Fruit fly (Drosophila melanogaster) whole organism, embryonic: ENCODE data around the gene Pax.

Experiments used
- ATbp ChIP-seq: fragments of 200-800 bp; sonication (Bioruptor generic); optimal IDR thresholded peaks from 2 replicates; lab custom pipeline; 2017; ENCODE audit warnings: missing biosample characterization, mild to moderate bottlenecking, missing genetic modification characterization, missing genetic modification reagents
- CG10209 ChIP-seq: fragments of 200-800 bp; sonication (Bioruptor generic); optimal IDR thresholded peaks from 3 replicates; lab custom pipeline; 2017; ENCODE audit warnings: missing biosample characterization, mild to moderate bottlenecking, missing genetic modification characterization, missing genetic modification reagents
- CG10959 ChIP-seq: fragments of 200-800 bp; sonication (Bioruptor generic); IDR thresholded peaks from 2 replicates; pipeline ENCODE4 v1.3.6; 2022; ENCODE audit warnings: missing biosample characterization, missing genetic modification characterization
- CG13123 ChIP-seq: fragments of 200-800 bp; sonication (Bioruptor generic); optimal IDR thresholded peaks from 2 replicates; lab custom pipeline; 2016; ENCODE audit warnings: missing biosample characterization, missing genetic modification characterization
- CG14860 ChIP-seq: fragments of 200-800 bp; sonication (Bioruptor generic); IDR thresholded peaks from 3 replicates; pipeline ENCODE4 v1.3.6; 2022; ENCODE audit warnings: missing biosample characterization, missing genetic modification characterization; ENCODE audit not compliant: partially characterized antibody
- CG15269 ChIP-seq: fragments of 200-800 bp; sonication (Bioruptor generic); optimal IDR thresholded peaks from 2 replicates; lab custom pipeline; 2018; ENCODE audit warnings: missing biosample characterization, mild to moderate bottlenecking, missing genetic modification characterization, moderate library complexity
- CG30020 ChIP-seq: fragments of 200-800 bp; optimal IDR thresholded peaks from 2 replicates; lab custom pipeline; 2019; ENCODE audit warnings: missing biosample characterization, mild to moderate bottlenecking, missing genetic modification characterization, moderate library complexity
- CG3065 ChIP-seq: fragments of 200-800 bp; sonication (Bioruptor generic); optimal IDR thresholded peaks from 2 replicates; lab custom pipeline; 2016; ENCODE audit warnings: missing biosample characterization, missing genetic modification characterization
- CG32532 ChIP-seq: fragments of 200-800 bp; sonication (Bioruptor generic); IDR thresholded peaks from 2 replicates; pipeline ENCODE4 v1.3.6; 2022; ENCODE audit warnings: missing biosample characterization, missing genetic modification characterization
- CG3407 ChIP-seq: fragments of 200-800 bp; sonication (Bioruptor generic); optimal IDR thresholded peaks from 2 replicates; lab custom pipeline; 2018; ENCODE audit warnings: missing biosample characterization, mild to moderate bottlenecking, missing genetic modification characterization
- CG34422 ChIP-seq: fragments of 200-800 bp; sonication (Bioruptor generic); IDR thresholded peaks from 3 replicates; pipeline ENCODE4 v1.3.6; 2022; ENCODE audit warnings: missing biosample characterization, missing genetic modification characterization
- CG4328 ChIP-seq: fragments of 200-800 bp; sonication (Bioruptor generic); optimal IDR thresholded peaks from 3 replicates; lab custom pipeline; 2017; ENCODE audit warnings: missing biosample characterization, missing genetic modification reagents, missing genetic modification characterization
- CG6765 ChIP-seq: fragments of 200-800 bp; sonication (Bioruptor generic); optimal IDR thresholded peaks from 3 replicates; lab custom pipeline; 2017; ENCODE audit warnings: missing biosample characterization, mild to moderate bottlenecking, missing genetic modification characterization
- CG8765 ChIP-seq: fragments of 200-800 bp; sonication (Bioruptor generic); IDR thresholded peaks from 2 replicates; pipeline ENCODE4 v1.3.6; 2022; ENCODE audit warnings: missing biosample characterization, missing genetic modification characterization
- Camta ChIP-seq: fragments of 200-800 bp; sonication (Bioruptor generic); optimal IDR thresholded peaks from 2 replicates; lab custom pipeline; 2016; ENCODE audit warnings: missing biosample characterization, missing genetic modification characterization
- D19B ChIP-seq: fragments of 200-800 bp; sonication (Bioruptor generic); optimal IDR thresholded peaks from 2 replicates; lab custom pipeline; 2017; ENCODE audit warnings: missing biosample characterization, mild to moderate bottlenecking, missing genetic modification characterization
- Dbx ChIP-seq: fragments of 200-800 bp; sonication (Bioruptor generic); IDR thresholded peaks from 3 replicates; pipeline ENCODE4 v1.3.6; 2022; ENCODE audit warnings: missing biosample characterization, missing genetic modification characterization
- Dfd ChIP-seq, 2 experiments: fragments of >200 bp; optimal IDR thresholded peaks; 2 replicates each; lab custom pipeline; 2017; ENCODE audit warnings: missing biosample characterization in 2 of 2, missing genetic modification characterization in 2 of 2
- Doc3 ChIP-seq: fragments of 200-800 bp; sonication (Bioruptor generic); IDR thresholded peaks from 3 replicates; pipeline ENCODE4 v1.3.6; 2022; ENCODE audit warnings: missing biosample characterization, missing genetic modification characterization; ENCODE audit not compliant: partially characterized antibody
- Drgx ChIP-seq: fragments of 200-800 bp; sonication (Bioruptor generic); IDR thresholded peaks from 2 replicates; pipeline ENCODE4 v1.3.6; 2022; ENCODE audit warnings: missing biosample characterization, missing genetic modification characterization
- Ets65A ChIP-seq: fragments of 200-800 bp; sonication (Bioruptor generic); peaks from one replicate; lab custom pipeline; 2016; ENCODE audit warnings: missing biosample characterization, missing genetic modification characterization
- H2.0 ChIP-seq: fragments of 200-800 bp; sonication (Bioruptor generic); IDR thresholded peaks from 2 replicates; pipeline ENCODE4 v1.3.6; 2022; ENCODE audit warnings: missing biosample characterization, missing genetic modification characterization
- Hmr ChIP-seq: fragments of 200-800 bp; sonication (Bioruptor generic); optimal IDR thresholded peaks from 3 replicates; lab custom pipeline; 2017; ENCODE audit warnings: mild to moderate bottlenecking, missing biosample characterization, missing genetic modification reagents, missing genetic modification characterization
- Hr3 ChIP-seq: fragments of 200-800 bp; sonication (Bioruptor generic); optimal IDR thresholded peaks from 3 replicates; lab custom pipeline; 2016; ENCODE audit warnings: missing biosample characterization, missing genetic modification characterization
- Mes4 ChIP-seq: fragments of 200-800 bp; sonication (Bioruptor generic); optimal IDR thresholded peaks from 2 replicates; lab custom pipeline; 2016; ENCODE audit warnings: missing biosample characterization, missing genetic modification characterization
- NC2β ChIP-seq: fragments of 200-800 bp; sonication (Bioruptor generic); optimal IDR thresholded peaks from 2 replicates; lab custom pipeline; 2016; ENCODE audit warnings: missing biosample characterization, missing genetic modification characterization
- Ptx1 ChIP-seq: fragments of 200-800 bp; sonication (Bioruptor generic); IDR thresholded peaks from 2 replicates; pipeline ENCODE4 v1.3.6; 2022; ENCODE audit warnings: missing biosample characterization, missing genetic modification characterization
- Sin3A ChIP-seq: fragments of >200 bp; optimal IDR thresholded peaks from 2 replicates; lab custom pipeline; 2018
- Sox102F ChIP-seq: fragments of 200-800 bp; sonication (Bioruptor generic); optimal IDR thresholded peaks from 2 replicates; lab custom pipeline; 2018; ENCODE audit warnings: missing biosample characterization, mild to moderate bottlenecking, missing genetic modification characterization, moderate library complexity
- YL-1 ChIP-seq: fragments of 200-800 bp; sonication (Bioruptor generic); optimal IDR thresholded peaks from 3 replicates; lab custom pipeline; 2017; ENCODE audit warnings: missing biosample characterization, mild to moderate bottlenecking, missing genetic modification characterization
- az2 ChIP-seq: fragments of 200-800 bp; sonication (Bioruptor generic); optimal IDR thresholded peaks from 3 replicates; lab custom pipeline; 2016; ENCODE audit warnings: missing biosample characterization, missing genetic modification characterization
- cwo ChIP-seq: fragments of 200-800 bp; sonication (Bioruptor generic); optimal IDR thresholded peaks from 3 replicates; lab custom pipeline; 2017; ENCODE audit warnings: missing biosample characterization, missing genetic modification characterization, mild to moderate bottlenecking, moderate library complexity, missing genetic modification reagents
- dimm ChIP-seq: fragments of 200-800 bp; sonication (Bioruptor generic); IDR thresholded peaks from 2 replicates; pipeline ENCODE4 v1.3.6; 2022; ENCODE audit warnings: missing biosample characterization, missing genetic modification characterization
- ems ChIP-seq: fragments of 200-800 bp; sonication (Bioruptor generic); optimal IDR thresholded peaks from 3 replicates; lab custom pipeline; 2016; ENCODE audit warnings: missing biosample characterization, missing genetic modification characterization
- gcm ChIP-seq: fragments of 200-800 bp; sonication (Bioruptor generic); optimal IDR thresholded peaks from 2 replicates; lab custom pipeline; 2019; ENCODE audit warnings: missing biosample characterization, mild to moderate bottlenecking, missing genetic modification characterization, moderate library complexity
- grn ChIP-seq: fragments of 200-800 bp; sonication (Bioruptor generic); optimal IDR thresholded peaks from 3 replicates; lab custom pipeline; 2017; ENCODE audit warnings: missing biosample characterization, missing genetic modification characterization
- hkb ChIP-seq, 2 experiments: fragments of 200-800 bp in 1 of 2; fragments of >200 bp in 1 of 2; sonication (Bioruptor generic) in 1 of 2; IDR thresholded peaks in 1 of 2; optimal IDR thresholded peaks in 1 of 2; 2 replicates each; pipeline versions ENCODE4 v1.3.6 to Lab custom; 2017 to 2022; ENCODE audit warnings: missing biosample characterization in 1 of 2, missing genetic modification characterization in 1 of 2
- ind ChIP-seq: fragments of 200-800 bp; sonication (Bioruptor generic); optimal IDR thresholded peaks from 3 replicates; lab custom pipeline; 2016; ENCODE audit warnings: missing biosample characterization, missing genetic modification characterization
- jigr1 ChIP-seq: fragments of 200-800 bp; sonication (Bioruptor generic); IDR thresholded peaks from 3 replicates; pipeline ENCODE4 v1.3.6; 2022; ENCODE audit warnings: missing biosample characterization, missing genetic modification characterization
- lola ChIP-seq, 3 experiments: fragments of >200 bp in 2 of 3; fragments of 200-800 bp in 1 of 3; sonication (Bioruptor generic) in 1 of 3; optimal IDR thresholded peaks; 2 replicates each; lab custom pipeline; 2017 to 2019; ENCODE audit warnings: missing biosample characterization in 3 of 3, missing genetic modification characterization in 3 of 3, mild to moderate bottlenecking in 1 of 3, moderate library complexity in 1 of 3
- nerfin-1 ChIP-seq: fragments of 200-800 bp; sonication (Bioruptor generic); optimal IDR thresholded peaks from 3 replicates; lab custom pipeline; 2019; ENCODE audit warnings: missing biosample characterization, mild to moderate bottlenecking, missing genetic modification characterization, moderate library complexity
- peb ChIP-seq: fragments of 200-800 bp; sonication (Bioruptor generic); IDR thresholded peaks from 2 replicates; pipeline ENCODE4 v1.3.6; 2022; ENCODE audit warnings: missing biosample characterization, missing genetic modification characterization
- ro ChIP-seq: fragments of 200-800 bp; sonication (Bioruptor generic); IDR thresholded peaks from 2 replicates; pipeline ENCODE4 v1.3.6; 2022; ENCODE audit warnings: missing biosample characterization, missing genetic modification characterization
- scrt ChIP-seq: fragments of 200-800 bp; sonication (Bioruptor generic); optimal IDR thresholded peaks from 2 replicates; lab custom pipeline; 2018; ENCODE audit warnings: missing biosample characterization, mild to moderate bottlenecking, missing genetic modification characterization, moderate library complexity
- sima ChIP-seq: fragments of 200-800 bp; sonication (Bioruptor generic); optimal IDR thresholded peaks from 2 replicates; lab custom pipeline; 2016; ENCODE audit warnings: missing biosample characterization, missing genetic modification characterization
- tll ChIP-seq, 2 experiments: fragments of 200-800 bp in 1 of 2; fragments of >200 bp in 1 of 2; sonication (Bioruptor generic) in 1 of 2; optimal IDR thresholded peaks; 2 replicates each; lab custom pipeline; 2017 to 2019; ENCODE audit warnings: missing biosample characterization in 2 of 2, missing genetic modification characterization in 2 of 2, mild to moderate bottlenecking in 1 of 2, moderate library complexity in 1 of 2
- trem ChIP-seq: fragments of 200-800 bp; optimal IDR thresholded peaks from 3 replicates; lab custom pipeline; 2019; ENCODE audit warnings: missing biosample characterization, mild to moderate bottlenecking, missing genetic modification characterization, moderate library complexity
- zen ChIP-seq: fragments of 200-800 bp; sonication (Bioruptor generic); optimal IDR thresholded peaks from 3 replicates; lab custom pipeline; 2018; ENCODE audit warnings: missing biosample characterization, mild to moderate bottlenecking, missing genetic modification characterization, moderate library complexity

Pax gene

dm6 chr2L:19377129-19378083 is 49.0 kb downstream of the Pax start (continued):
- TF ChIP-seq lola (GFP tag; optimal IDR thresholded peaks at IDR 0.05; lab: Kevin White, UChicago) (peak in 1 of 3 experiments; percentile 68), jigr1 (GFP tag; lab: Robert Waterston, UW) (no peak), CG10209 (peak; percentile 44), sima (GFP tag; lab: Kevin White, UChicago) (no peak), CG8765 (GFP tag; lab: Robert Waterston, UW) (peak; percentile 84), trem (tag; lab: Kevin White, UChicago) (peak; percentile 49), CG3407 (GFP tag; lab: Kevin White, UChicago) (peak; percentile 16), CG4328 (GFP tag; lab: Kevin White, UChicago) (no peak), Ptx1 (GFP tag; lab: Robert Waterston, UW) (peak; percentile 36; the same call in 1 of the 2 replicates), grn (GFP tag; lab: Kevin White, UChicago) (no peak), ind (GFP tag; lab: Kevin White, UChicago) (peak; percentile 35), Mes4 (GFP tag; lab: Kevin White, UChicago) (peak; percentile 29), tll (GFP tag; optimal IDR thresholded peaks at IDR 0.05; lab: Kevin White, UChicago) (no peak), scrt (GFP tag; lab: Kevin White, UChicago) (peak; percentile 37), Ets65A (GFP tag; lab: Kevin White, UChicago) (peak; percentile 60), Camta (GFP tag; lab: Kevin White, UChicago) (peak; percentile 23), CG32532 (GFP tag; lab: Robert Waterston, UW) (no peak), H2.0 (GFP tag; lab: Robert Waterston, UW) (peak; percentile 48), Drgx (GFP tag; lab: Robert Waterston, UW) (no peak), Hr3 (GFP tag; lab: Kevin White, UChicago) (peak; percentile 35), CG15269 (tag; lab: Kevin White, UChicago) (peak; percentile 23), CG10959 (no peak), Doc3 (no peak), nerfin-1 (tag; lab: Kevin White, UChicago) (peak; percentile 73), peb (GFP tag; lab: Robert Waterston, UW) (no peak), CG6765 (GFP tag; lab: Kevin White, UChicago) (no peak), ems (GFP tag; lab: Kevin White, UChicago) (no peak), az2 (peak; percentile 54), NC2β (GFP tag; lab: Kevin White, UChicago) (no peak), CG30020 (tag; lab: Kevin White, UChicago) (no peak), D19B (GFP tag; lab: Kevin White, UChicago) (no peak), gcm (GFP tag; lab: Kevin White, UChicago) (peak; percentile 41), hkb (optimal IDR thresholded peaks at IDR 0.05; lab: Kevin White, UChicago) (no peak), hkb (GFP tag; IDR thresholded peaks at IDR 0.05; lab: Robert Waterston, UW) (0 out of 2 replicates have a peak, but pooled peaks have one; percentile 32), Sox102F (GFP tag; lab: Kevin White, UChicago) (peak; percentile 49), Hmr (GFP tag; lab: Kevin White, UChicago) (peak; percentile 9), ro (GFP tag; lab: Robert Waterston, UW) (no peak), ATbp (GFP tag; lab: Kevin White, UChicago) (no peak), cwo (GFP tag; lab: Kevin White, UChicago) (no peak), CG14860 (GFP tag; lab: Robert Waterston, UW) (no peak), YL-1 (GFP tag; lab: Kevin White, UChicago) (no peak), Dfd (GFP tag; optimal IDR thresholded peaks at IDR 0.05; lab: Kevin White, UChicago) (no peak), zen (peak; percentile 55), Sin3A (lab: Kevin White, UChicago) (no peak), CG13123 (GFP tag; lab: Kevin White, UChicago) (no peak), CG3065 (GFP tag; lab: Kevin White, UChicago) (no peak), CG34422 (GFP tag; lab: Robert Waterston, UW) (peak; percentile 74; the same call in 1 of the 3 replicates), dimm (GFP tag; lab: Robert Waterston, UW) (no peak), Dbx (GFP tag; lab: Robert Waterston, UW) (no peak)
